Worm (Caenorhabditis elegans): Measurements from ENCODE around the gene rnf-5.

Gene rnf-5

DNA sequence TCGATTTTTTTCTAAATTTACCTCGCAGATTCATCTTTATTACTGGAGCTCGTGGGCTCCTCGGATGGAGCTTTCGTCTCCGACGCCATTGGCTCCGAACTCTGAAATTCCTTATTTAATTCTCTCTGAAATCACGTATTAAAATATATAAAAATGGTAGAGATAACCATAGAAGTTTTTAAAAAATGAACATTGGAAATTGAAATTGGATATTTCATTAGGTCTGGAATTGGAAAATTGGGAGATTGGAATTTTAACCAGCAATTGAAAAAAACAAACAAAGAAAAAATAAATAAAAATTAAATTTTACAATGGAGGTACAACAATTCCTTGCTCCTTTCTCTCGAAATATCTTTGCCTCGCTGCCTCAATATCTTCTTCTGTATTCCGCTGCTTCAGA lies at the start of gene rnf-5:
TSS of gene rnf-5 (minus strand) at position 101 of the 400 bp plus-strand sequence.
- no peak for TF ChIP-seq sox-4 (tag; optimal IDR thresholded peaks at IDR 0.05)
- TF ChIP-seq ceh-45 (GFP tag; IDR thresholded peaks at IDR 0.05), result no peak
- no peak for TF ChIP-seq lim-6 (tag; optimal IDR thresholded peaks at IDR 0.05)
- no peak for TF ChIP-seq fkh-6 (tag; optimal IDR thresholded peaks at IDR 0.05)
- TF ChIP-seq syd-9 (tag; optimal IDR thresholded peaks at IDR 0.05), result no peak
- no peak for TF ChIP-seq eyg-1 (tag; optimal IDR thresholded peaks at IDR 0.05)
- no peak for TF ChIP-seq ceh-14 (tag; optimal IDR thresholded peaks at IDR 0.05)

DNA sequence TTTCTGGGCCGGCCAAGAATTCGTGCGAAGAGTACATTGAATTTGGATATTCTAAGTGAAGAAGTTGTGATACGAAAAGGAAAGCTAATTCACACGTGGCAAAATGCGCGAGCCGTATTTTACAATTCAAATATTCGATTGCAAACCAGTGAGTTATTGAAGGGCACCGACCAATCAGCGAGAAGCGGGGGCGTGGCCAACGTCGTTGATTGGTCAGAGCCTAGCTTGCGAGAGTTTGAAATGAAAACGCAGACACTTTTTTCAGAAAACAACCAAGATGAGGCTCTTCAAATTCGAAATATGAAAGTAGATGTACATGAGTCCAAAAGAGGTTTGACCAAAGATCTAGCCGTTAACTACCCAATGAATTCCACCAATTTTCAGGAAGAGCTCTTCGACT lies 44.0 kb upstream of the rnf-5 start:
- no peak for TF ChIP-seq T23F11.4 (GFP tag; optimal IDR thresholded peaks at IDR 0.05)
- TF ChIP-seq nfya-1 (tag; optimal IDR thresholded peaks at IDR 0.05), result peak; percentile 97

DNA sequence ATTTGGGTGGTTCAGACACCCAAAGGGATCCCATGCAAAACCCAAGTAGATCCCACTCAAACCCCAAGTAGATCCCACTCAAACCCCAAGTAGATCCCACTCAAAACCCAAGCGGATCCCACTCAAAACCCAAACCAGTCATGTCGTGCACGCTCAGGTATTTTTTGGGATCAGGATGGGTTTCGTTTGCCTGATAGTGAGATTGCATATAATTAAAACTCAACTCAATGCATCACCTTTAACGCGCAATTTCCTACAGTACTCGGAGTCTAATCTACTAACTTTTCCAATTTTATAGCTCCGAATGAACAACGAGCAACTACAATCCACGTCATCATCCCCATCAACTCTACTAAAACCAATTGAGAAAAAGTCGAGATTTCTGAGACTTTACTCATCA lies 42.5 kb upstream of the rnf-5 start, which contains the start of gene phlp-2:
TSS of gene phlp-2 (plus strand) at position 301 of the 400 bp plus-strand sequence.
- TF ChIP-seq gmeb-2 (tag; optimal IDR thresholded peaks at IDR 0.05) (no peak), unc-55 (GFP tag; optimal IDR thresholded peaks at IDR 0.05) (no peak), unc-3 (GFP tag; conservative IDR thresholded peaks at IDR 0.05) (no peak), unc-3 (tag; optimal IDR thresholded peaks at IDR 0.05) (no peak), syd-9 (tag; optimal IDR thresholded peaks at IDR 0.05) (no peak), unc-42 (tag; optimal IDR thresholded peaks at IDR 0.05) (no peak), rnt-1 (tag; optimal IDR thresholded peaks at IDR 0.05) (no peak), ceh-31 (tag; optimal IDR thresholded peaks at IDR 0.05) (no peak), ceh-6 (GFP tag; optimal IDR thresholded peaks at IDR 0.05) (no peak), npax-4 (tag; optimal IDR thresholded peaks at IDR 0.05) (no peak), hlh-13 (GFP tag; optimal IDR thresholded peaks at IDR 0.05) (no peak), sox-4 (tag; optimal IDR thresholded peaks at IDR 0.05) (no peak), ceh-45 (GFP tag; IDR thresholded peaks at IDR 0.05) (no peak), madf-2 (tag; optimal IDR thresholded peaks at IDR 0.05) (no peak), K09A11.1 (tag; optimal IDR thresholded peaks at IDR 0.05; ENCODE audit: insufficient read depth) (no peak), Y22D7AL.16 (tag; optimal IDR thresholded peaks at IDR 0.05) (no peak), dve-1 (tag; optimal IDR thresholded peaks at IDR 0.05) (no peak)

DNA sequence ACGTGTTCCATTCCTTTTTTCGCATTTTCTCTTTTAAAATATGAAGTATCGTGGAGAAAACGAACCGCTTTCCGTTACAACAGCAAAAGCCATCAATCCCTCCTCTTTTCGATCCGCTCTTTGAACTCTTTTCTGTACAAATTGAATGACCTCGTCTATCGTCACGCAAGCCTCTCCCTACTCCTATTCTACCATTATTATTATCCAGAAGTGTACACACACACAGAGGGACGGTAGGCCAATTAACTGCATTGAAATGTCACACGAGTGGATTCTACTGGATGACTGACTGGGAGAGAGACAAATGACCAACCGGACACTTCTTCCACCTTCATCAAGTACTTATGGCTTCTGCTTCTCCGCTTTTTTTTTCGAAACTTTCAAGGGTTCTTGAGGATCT lies 41.6 kb upstream of the rnf-5 start:
- TF ChIP-seq ceh-24 (tag; optimal IDR thresholded peaks at IDR 0.05), result no peak
- TF ChIP-seq ceh-22 (tag; optimal IDR thresholded peaks at IDR 0.05), result no peak
- TF ChIP-seq K02D7.2 (tag; optimal IDR thresholded peaks at IDR 0.05), result no peak
- TF ChIP-seq ceh-31 (tag; optimal IDR thresholded peaks at IDR 0.05), result peak; percentile 45

DNA sequence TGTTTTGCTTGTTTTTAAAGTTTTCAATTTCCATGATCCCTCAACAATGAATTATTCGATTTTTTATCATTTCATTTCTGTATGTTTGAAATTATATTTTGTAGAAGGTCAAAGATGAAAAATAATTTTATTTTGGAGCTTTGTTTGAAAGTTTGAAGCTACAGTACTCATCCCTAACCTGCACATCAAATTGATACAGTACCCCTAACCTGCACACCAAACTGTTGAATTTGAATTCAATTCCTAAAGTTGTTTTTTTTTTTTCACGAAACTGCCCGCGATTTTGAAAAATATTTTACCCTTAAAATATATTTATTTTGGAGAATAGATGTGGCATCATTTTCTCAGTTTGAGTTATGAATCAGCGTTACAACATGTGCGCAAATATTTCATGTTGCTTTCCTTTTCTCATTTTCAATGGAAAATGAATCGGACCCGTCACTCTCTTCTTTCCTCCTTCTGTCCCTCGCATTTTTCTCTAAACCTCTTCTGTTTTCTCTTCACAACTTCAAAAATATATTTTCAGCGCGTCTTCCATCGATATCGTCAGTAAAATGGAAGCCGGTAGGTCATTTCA lies 39.2 kb upstream of the rnf-5 start, which contains the start of gene R74.8:
TSS of gene R74.8 (plus strand) at position 527 of the 577 bp plus-strand sequence.
- TF ChIP-seq nhr-11 (tag; optimal IDR thresholded peaks at IDR 0.05) (no peak), npax-4 (tag; optimal IDR thresholded peaks at IDR 0.05) (no peak), ceh-6 (GFP tag; optimal IDR thresholded peaks at IDR 0.05) (no peak), hlh-13 (GFP tag; optimal IDR thresholded peaks at IDR 0.05) (no peak)

DNA sequence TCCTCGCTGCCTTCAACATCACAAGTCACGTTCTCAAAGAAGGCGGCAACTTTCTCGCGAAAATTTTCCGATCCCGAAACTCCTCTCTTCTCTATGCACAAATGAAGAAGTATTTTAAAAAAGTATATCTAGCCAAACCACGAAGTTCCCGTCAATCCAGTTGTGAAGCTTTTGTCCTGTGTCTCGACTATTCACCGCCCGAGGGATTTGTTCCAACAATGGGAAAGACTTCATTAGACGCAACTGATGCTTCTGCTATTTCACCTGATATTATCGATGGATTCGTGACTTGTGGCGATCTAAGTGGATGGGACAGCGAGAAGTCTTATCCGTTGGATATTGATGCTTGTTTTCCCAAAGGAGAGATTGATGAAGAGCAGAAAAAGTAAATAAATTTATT lies 38.3 kb upstream of the rnf-5 start:
- TF ChIP-seq ceh-48 (tag; optimal IDR thresholded peaks at IDR 0.05) (no peak), fkh-6 (tag; optimal IDR thresholded peaks at IDR 0.05) (no peak), tbx-2 (tag; optimal IDR thresholded peaks at IDR 0.05) (no peak), ceh-31 (tag; optimal IDR thresholded peaks at IDR 0.05) (no peak), ttx-3 (tag; optimal IDR thresholded peaks at IDR 0.05) (no peak), ceh-34 (tag; optimal IDR thresholded peaks at IDR 0.05) (no peak), tbx-7 (tag; optimal IDR thresholded peaks at IDR 0.05) (no peak), lin-11 (tag; optimal IDR thresholded peaks at IDR 0.05) (no peak), Y22D7AL.16 (tag; optimal IDR thresholded peaks at IDR 0.05) (no peak), ceh-24 (tag; optimal IDR thresholded peaks at IDR 0.05) (no peak), pqm-1 (tag; optimal IDR thresholded peaks at IDR 0.05) (no peak), che-1 (tag; optimal IDR thresholded peaks at IDR 0.05) (no peak), syd-9 (tag; optimal IDR thresholded peaks at IDR 0.05) (no peak)

Measured in whole organism, late embryonic.